Worm (Caenorhabditis elegans): ENCODE measurements around the gene F45D3.4.

Gene F45D3.4

DNA sequence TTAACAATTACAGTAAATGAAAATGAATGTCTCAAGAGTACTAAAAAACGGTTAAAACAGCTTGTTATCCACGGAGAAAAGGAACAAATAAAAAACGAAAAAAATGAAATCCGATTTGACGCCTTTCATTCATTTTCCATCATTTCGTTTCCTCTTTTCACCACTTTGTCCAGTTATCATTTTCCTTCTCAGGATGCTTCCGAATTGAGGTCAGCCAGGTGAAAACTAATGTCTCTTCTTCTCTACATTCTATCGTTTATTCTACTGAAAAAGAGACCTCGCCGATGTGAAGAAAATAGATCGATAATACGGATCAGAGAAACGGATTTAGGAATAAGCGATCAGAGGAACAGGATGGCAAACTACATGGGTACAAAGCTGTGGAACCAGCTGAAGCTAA, 26.9 kb downstream of the F45D3.4 start:
- TF ChIP-seq che-1 (tag; optimal IDR thresholded peaks at IDR 0.05) (no peak), ceh-18 (tag; optimal IDR thresholded peaks at IDR 0.05) (no peak), pros-1 (tag; optimal IDR thresholded peaks at IDR 0.05) (no peak), C38D4.7 (GFP tag; optimal IDR thresholded peaks at IDR 0.05) (no peak), nfya-1 (tag; optimal IDR thresholded peaks at IDR 0.05) (no peak), ceh-45 (GFP tag; IDR thresholded peaks at IDR 0.05) (no peak), unc-3 (GFP tag; conservative IDR thresholded peaks at IDR 0.05) (no peak), unc-3 (tag; optimal IDR thresholded peaks at IDR 0.05) (no peak), ceh-19 (GFP tag; optimal IDR thresholded peaks at IDR 0.05) (no peak), ceh-24 (tag; optimal IDR thresholded peaks at IDR 0.05) (no peak), npax-4 (tag; optimal IDR thresholded peaks at IDR 0.05) (no peak)

DNA sequence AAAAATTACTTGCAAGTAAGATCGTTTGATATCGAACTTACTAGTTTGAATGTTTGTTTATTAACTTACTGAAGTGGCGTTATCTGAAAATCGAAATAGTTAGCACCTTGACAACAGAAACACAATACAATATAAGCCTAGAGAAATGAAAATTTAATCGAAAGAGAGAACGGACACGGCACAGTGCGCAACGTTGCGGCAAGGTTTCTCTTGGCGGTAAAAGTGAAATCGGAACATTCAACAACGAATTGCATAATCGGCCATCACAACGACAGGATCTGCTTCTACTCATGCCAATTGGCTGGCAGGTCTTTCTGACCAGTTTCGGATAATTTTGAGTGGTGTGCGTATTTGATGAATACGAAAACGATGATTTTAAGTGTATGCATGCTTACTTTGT, 27.5 kb downstream of the F45D3.4 start, which contains the start of gene dyf-4:
dyf-4 (minus strand) TSS at position 213 of the 400 bp plus-strand sequence.
- TF ChIP-seq ceh-19 (GFP tag; optimal IDR thresholded peaks at IDR 0.05) = no peak
- TF ChIP-seq ceh-6 (GFP tag; optimal IDR thresholded peaks at IDR 0.05) = no peak
- no peak for TF ChIP-seq tbx-7 (tag; optimal IDR thresholded peaks at IDR 0.05)

DNA sequence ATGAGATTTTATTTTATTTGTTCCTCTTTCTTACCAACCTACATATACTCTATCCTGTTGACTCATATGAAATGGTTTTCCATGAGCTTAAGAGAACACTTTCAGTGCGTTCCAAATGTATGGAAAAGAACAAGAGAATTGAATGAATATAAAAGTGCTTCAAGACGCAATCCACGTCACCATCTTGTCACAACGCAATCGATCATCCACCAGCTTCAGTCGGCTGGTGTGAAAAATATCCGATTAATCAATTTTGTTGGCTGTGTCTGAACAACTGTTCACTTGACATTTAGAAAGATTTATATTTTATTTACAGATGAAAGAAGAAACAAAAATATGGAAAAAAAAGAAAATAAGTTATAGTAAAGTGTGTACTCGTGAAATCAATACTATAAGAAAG, 29.6 kb downstream of the F45D3.4 start:
- TF ChIP-seq hlh-8 (tag; optimal IDR thresholded peaks at IDR 0.05) (no peak), unc-55 (GFP tag; optimal IDR thresholded peaks at IDR 0.05) (peak; percentile 79)

DNA sequence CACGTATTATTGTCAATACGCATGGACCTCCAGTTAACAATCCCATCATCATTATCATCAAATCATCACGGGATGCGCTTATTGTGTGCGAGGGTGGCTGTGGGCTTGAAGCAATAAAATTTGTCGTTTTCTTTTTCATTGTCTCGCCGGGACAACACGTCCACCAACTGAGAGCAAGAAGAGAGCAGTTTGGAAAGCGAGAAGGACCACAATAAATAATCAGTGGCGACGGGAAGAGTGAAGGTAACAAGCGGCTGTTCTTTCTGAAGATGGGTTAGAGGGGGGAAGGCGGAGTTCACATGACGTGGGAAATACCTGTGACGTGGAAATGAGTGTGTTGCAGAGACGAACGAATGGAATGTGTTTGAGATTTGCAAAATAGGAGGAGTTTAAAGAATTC, 34.2 kb downstream of the F45D3.4 start:
- TF ChIP-seq ceh-18 (tag; optimal IDR thresholded peaks at IDR 0.05) (peak; percentile 86), ceh-34 (tag; optimal IDR thresholded peaks at IDR 0.05) (peak; percentile 0), rnt-1 (tag; optimal IDR thresholded peaks at IDR 0.05) (peak; percentile 88), ceh-6 (GFP tag; optimal IDR thresholded peaks at IDR 0.05) (no peak), ttx-3 (tag; optimal IDR thresholded peaks at IDR 0.05) (no peak), unc-55 (GFP tag; optimal IDR thresholded peaks at IDR 0.05) (peak; percentile 75), odd-2 (tag; optimal IDR thresholded peaks at IDR 0.05) (no peak), npax-4 (tag; optimal IDR thresholded peaks at IDR 0.05) (no peak)

DNA sequence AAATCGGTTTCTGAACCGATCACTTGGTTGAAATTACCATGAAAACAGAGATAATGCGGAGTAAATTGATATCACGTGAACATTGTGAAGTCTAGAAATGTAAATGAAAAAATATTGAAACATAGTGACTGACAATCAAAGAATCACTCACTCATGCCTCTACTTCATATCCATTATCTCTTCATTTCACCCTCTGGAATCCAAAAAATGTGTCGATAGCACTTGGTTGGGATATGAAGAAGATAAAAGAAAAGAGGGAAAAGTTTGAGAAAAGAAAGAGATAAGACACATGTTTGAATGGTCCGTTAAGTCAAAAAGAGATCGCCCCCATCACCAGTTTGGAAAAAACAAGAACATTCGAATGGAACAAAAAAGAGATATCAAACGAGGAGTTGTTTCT, 35.2 kb downstream of the F45D3.4 start:
- TF ChIP-seq ceh-14 (tag; optimal IDR thresholded peaks at IDR 0.05) (no peak), ceh-9 (tag; optimal IDR thresholded peaks at IDR 0.05) (no peak), ceh-18 (tag; optimal IDR thresholded peaks at IDR 0.05) (peak; percentile 54), ceh-48 (tag; optimal IDR thresholded peaks at IDR 0.05) (no peak), K09A11.1 (tag; optimal IDR thresholded peaks at IDR 0.05; ENCODE audit: insufficient read depth) (no peak), ceh-45 (GFP tag; IDR thresholded peaks at IDR 0.05) (no peak), ets-4 (tag; optimal IDR thresholded peaks at IDR 0.05) (no peak), pag-3 (tag; optimal IDR thresholded peaks at IDR 0.05; ENCODE audit: borderline replicate concordance) (no peak), unc-55 (GFP tag; optimal IDR thresholded peaks at IDR 0.05) (peak; percentile 57)

DNA sequence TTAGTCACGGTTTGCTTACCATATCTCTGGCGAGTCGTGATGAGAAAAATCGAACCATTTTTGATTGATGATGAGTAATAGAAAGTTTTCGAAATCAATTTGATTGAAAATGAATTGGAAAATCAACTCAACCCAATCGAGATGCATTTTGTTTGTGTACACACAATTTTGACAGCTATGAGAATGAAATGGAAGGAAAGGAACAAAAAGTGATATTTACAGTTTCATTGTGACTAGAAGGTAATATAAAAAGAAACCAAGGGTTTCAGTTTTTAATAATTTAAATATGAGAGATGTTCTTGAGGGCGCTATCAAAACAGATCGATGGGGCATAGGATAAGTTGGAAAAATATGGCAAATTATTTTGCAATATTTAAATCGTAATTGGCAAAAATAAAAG, 35.8 kb downstream of the F45D3.4 start, which contains the start of gene cal-1:
cal-1 (minus strand) TSS at position 101 of the 400 bp plus-strand sequence.
- TF ChIP-seq ets-4 (tag; optimal IDR thresholded peaks at IDR 0.05) (no peak), pax-1 (tag; optimal IDR thresholded peaks at IDR 0.05) (no peak), tbx-7 (tag; optimal IDR thresholded peaks at IDR 0.05) (no peak), tbx-2 (tag; optimal IDR thresholded peaks at IDR 0.05) (no peak), ceh-24 (tag; optimal IDR thresholded peaks at IDR 0.05) (no peak), ahr-1 (tag; optimal IDR thresholded peaks at IDR 0.05) (no peak), lim-6 (tag; optimal IDR thresholded peaks at IDR 0.05) (no peak), K02D7.2 (tag; optimal IDR thresholded peaks at IDR 0.05) (no peak), dmd-4 (tag; optimal IDR thresholded peaks at IDR 0.05; ENCODE audit: borderline replicate concordance) (no peak), elt-2 (tag; optimal IDR thresholded peaks at IDR 0.05) (no peak), sdc-2 (tag; optimal IDR thresholded peaks at IDR 0.05) (no peak), ceh-18 (tag; optimal IDR thresholded peaks at IDR 0.05) (no peak), che-1 (tag; optimal IDR thresholded peaks at IDR 0.05) (no peak), C08G9.2 (tag; optimal IDR thresholded peaks at IDR 0.05) (no peak), ceh-9 (tag; optimal IDR thresholded peaks at IDR 0.05) (no peak), gmeb-2 (tag; optimal IDR thresholded peaks at IDR 0.05) (no peak)
